Worm (Caenorhabditis elegans): ENCODE data around the gene pro-1.

DNA sequence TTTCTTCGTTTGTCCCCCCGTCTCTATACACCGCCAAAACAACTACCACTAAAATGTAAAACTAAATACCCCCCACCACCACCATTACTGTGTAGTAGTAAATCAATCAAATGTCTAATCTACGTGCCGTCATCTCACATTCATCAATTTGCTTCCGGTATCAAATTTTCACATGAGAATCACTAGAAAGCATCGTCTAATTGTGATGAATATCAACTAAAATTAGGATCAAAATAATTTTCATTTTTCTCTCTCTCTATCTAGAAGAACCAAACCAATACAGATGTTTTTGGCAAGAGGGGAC is 4.9 kb upstream of the pro-1 start:
- no peak for TF ChIP-seq che-1 (tag; optimal IDR thresholded peaks at IDR 0.05)
- TF ChIP-seq nfya-1 (tag; optimal IDR thresholded peaks at IDR 0.05): no peak
- TF ChIP-seq hlh-30 (tag; optimal IDR thresholded peaks at IDR 0.05; ENCODE audit: insufficient read depth): no peak
- no peak for TF ChIP-seq pha-4 (tag; optimal IDR thresholded peaks at IDR 0.05)
- no peak for TF ChIP-seq lim-6 (tag; optimal IDR thresholded peaks at IDR 0.05)
- no peak for TF ChIP-seq nhr-11 (tag; optimal IDR thresholded peaks at IDR 0.05)
- TF ChIP-seq ref-2 (tag; optimal IDR thresholded peaks at IDR 0.05): no peak
- TF ChIP-seq elt-4 (tag; optimal IDR thresholded peaks at IDR 0.05): no peak
